Worm (Caenorhabditis elegans): Measurements from ENCODE around the gene F53C3.6.

F53C3.6 gene

ce11 chrII:3930478-3931182 lies 32.7 kb downstream of the F53C3.6 start:
- peak in 1 of 2 experiments; percentile 41 for TF ChIP-seq mdl-1 (tag; optimal IDR thresholded peaks at IDR 0.05)
- TF ChIP-seq lin-39 (tag; optimal IDR thresholded peaks at IDR 0.05), result no peak
- no peak for TF ChIP-seq nhr-25 (tag; optimal IDR thresholded peaks at IDR 0.05; ENCODE audit: borderline replicate concordance, insufficient read depth)
- peak; percentile 62 for TF ChIP-seq mep-1 (tag; optimal IDR thresholded peaks at IDR 0.05)
- no peak for TF ChIP-seq ceh-62 (tag; optimal IDR thresholded peaks at IDR 0.05)
- peak; percentile 87 for TF ChIP-seq nhr-28 (tag; optimal IDR thresholded peaks at IDR 0.05)
- no peak for TF ChIP-seq snpc-1.2 (GFP tag; IDR thresholded peaks at IDR 0.05)
- TF ChIP-seq hlh-30 (tag; optimal IDR thresholded peaks at IDR 0.05; ENCODE audit: insufficient read depth), result peak; percentile 89
- peak; percentile 55 for TF ChIP-seq dve-1 (tag; optimal IDR thresholded peaks at IDR 0.05; ENCODE audit: insufficient read depth)
- TF ChIP-seq mes-2 (tag; optimal IDR thresholded peaks at IDR 0.05; ENCODE audit: poor library complexity, severe bottlenecking), result peak; percentile 51
- peak; percentile 40 to 57 for TF ChIP-seq daf-16 (GFP tag; optimal IDR thresholded peaks at IDR 0.05)
- TF ChIP-seq daf-16 (tag; optimal IDR thresholded peaks at IDR 0.05), result peak; percentile 94
- TF ChIP-seq nhr-77 (tag; optimal IDR thresholded peaks at IDR 0.05), result no peak
- peak; percentile 68 for TF ChIP-seq aha-1 (tag)
- peak; percentile 67 for TF ChIP-seq dpl-1 (GFP tag; optimal IDR thresholded peaks at IDR 0.05)
- TF ChIP-seq mxl-3 (GFP tag; optimal IDR thresholded peaks at IDR 0.05), result peak; percentile 51
- peak; percentile 35 for TF ChIP-seq nhr-11 (tag; optimal IDR thresholded peaks at IDR 0.05)
- no peak for TF ChIP-seq ceh-82 (tag; optimal IDR thresholded peaks at IDR 0.05)
- no peak for TF ChIP-seq snpc-4 (tag; optimal IDR thresholded peaks at IDR 0.05)
- peak in 1 of 2 experiments; percentile 69 for TF ChIP-seq unc-62 (GFP tag; optimal IDR thresholded peaks at IDR 0.05 in 1 of 2)
- no peak for TF ChIP-seq unc-62 (tag; optimal IDR thresholded peaks at IDR 0.05)
- peak; percentile 66 for TF ChIP-seq fkh-10 (GFP tag; optimal IDR thresholded peaks at IDR 0.05)
- no peak for TF ChIP-seq F26F4.8 (GFP tag; conservative IDR thresholded peaks at IDR 0.05)
- peak; percentile 74 for TF ChIP-seq hlh-11 (tag; optimal IDR thresholded peaks at IDR 0.05)
- TF ChIP-seq sdz-12 (GFP tag; optimal IDR thresholded peaks at IDR 0.05), result no peak
- TF ChIP-seq saeg-2 (GFP tag; IDR thresholded peaks at IDR 0.05), result no peak
- TF ChIP-seq lsy-2 (tag; optimal IDR thresholded peaks at IDR 0.05), result peak in 1 of 2 experiments; percentile 49
- peak; percentile 45 for TF ChIP-seq rbr-2 (tag; optimal IDR thresholded peaks at IDR 0.05)
- TF ChIP-seq F44E2.7 (GFP tag; IDR thresholded peaks at IDR 0.05), result no peak
- no peak for TF ChIP-seq ztf-7 (tag; optimal IDR thresholded peaks at IDR 0.05)
- TF ChIP-seq T20F7.1 (GFP tag; optimal IDR thresholded peaks at IDR 0.05), result no peak
- TF ChIP-seq arid-1 (GFP tag; conservative IDR thresholded peaks at IDR 0.05), result no peak
- TF ChIP-seq daf-8 (GFP tag; IDR thresholded peaks at IDR 0.05), result no peak
- TF ChIP-seq dmd-6 (GFP tag; IDR thresholded peaks at IDR 0.05), result peak; percentile 29; the same call in 1 of the 2 replicates
- peak; percentile 67 for TF ChIP-seq hmg-1.1 (GFP tag; IDR thresholded peaks at IDR 0.05)
- 0 out of 2 replicates have a peak, but pooled peaks have one; percentile 38 for TF ChIP-seq pha-4 (GFP tag; IDR thresholded peaks at IDR 0.05)
- peak; percentile 62 for TF ChIP-seq pha-4 (tag; optimal IDR thresholded peaks at IDR 0.05)
- TF ChIP-seq zfp-3 (GFP tag; conservative IDR thresholded peaks at IDR 0.05), result no peak
- peak; percentile 48; the same call in 1 of the 2 replicates for TF ChIP-seq egl-43 (GFP tag; IDR thresholded peaks at IDR 0.05)
- TF ChIP-seq zag-1 (tag; optimal IDR thresholded peaks at IDR 0.05), result no peak
- peak; percentile 14 for TF ChIP-seq nhr-6 (tag; optimal IDR thresholded peaks at IDR 0.05)
- TF ChIP-seq Y48G9A.11 (GFP tag; IDR thresholded peaks at IDR 0.05), result no peak
- TF ChIP-seq ceh-20 (GFP tag; IDR thresholded peaks at IDR 0.05), result no peak
- TF ChIP-seq spr-1 (tag; optimal IDR thresholded peaks at IDR 0.05), result no peak
- TF ChIP-seq set-16 (GFP tag; IDR thresholded peaks at IDR 0.05), result 0 out of 2 replicates have a peak, but pooled peaks have one; percentile 12
